Fruit fly (Drosophila melanogaster) whole organism, embryonic: Measurements from ENCODE around the gene Osi6.

Experiments
- Adf1 ChIP-seq: fragments of 200-800 bp; sonication (Bioruptor generic); IDR thresholded peaks from 2 replicates; pipeline ENCODE4 v1.3.6; 2022; ENCODE audit warnings: missing biosample characterization, missing genetic modification characterization
- Atf6 ChIP-seq: fragments of 200-800 bp; sonication (Bioruptor generic); IDR thresholded peaks from 2 replicates; pipeline ENCODE4 v1.3.6; 2022; ENCODE audit warnings: missing biosample characterization, missing genetic modification characterization
- CG10959 ChIP-seq: fragments of 200-800 bp; sonication (Bioruptor generic); IDR thresholded peaks from 2 replicates; pipeline ENCODE4 v1.3.6; 2022; ENCODE audit warnings: missing biosample characterization, missing genetic modification characterization
- CG14441 ChIP-seq: fragments of 200-800 bp; sonication (Bioruptor generic); IDR thresholded peaks from 2 replicates; pipeline ENCODE4 v1.3.6; 2022; ENCODE audit warnings: missing biosample characterization, missing genetic modification characterization
- CG17829 ChIP-seq: fragments of 200-800 bp; optimal IDR thresholded peaks from 2 replicates; lab custom pipeline; 2019; ENCODE audit warnings: missing biosample characterization, mild to moderate bottlenecking, missing genetic modification characterization, moderate library complexity
- CG30431 ChIP-seq: fragments of 200-800 bp; sonication (Bioruptor generic); optimal IDR thresholded peaks from 2 replicates; lab custom pipeline; 2017; ENCODE audit warnings: missing biosample characterization, missing genetic modification characterization
- CG34376 ChIP-seq: fragments of 200-800 bp; sonication (Bioruptor generic); optimal IDR thresholded peaks from 2 replicates; lab custom pipeline; 2018; ENCODE audit warnings: missing biosample characterization, mild to moderate bottlenecking, missing genetic modification characterization
- CG5180 ChIP-seq: fragments of 200-800 bp; sonication (Bioruptor generic); optimal IDR thresholded peaks from 3 replicates; lab custom pipeline; 2017; ENCODE audit warnings: missing biosample characterization, missing genetic modification characterization, mild to moderate bottlenecking, moderate library complexity, missing genetic modification reagents
- CG6175 ChIP-seq: fragments of 200-800 bp; sonication (Bioruptor generic); IDR thresholded peaks from 3 replicates; pipeline ENCODE4 v1.3.6; 2022; ENCODE audit warnings: missing biosample characterization, missing genetic modification characterization
- CG8089 ChIP-seq: fragments of 200-800 bp; sonication (Bioruptor generic); optimal IDR thresholded peaks from 3 replicates; lab custom pipeline; 2016; ENCODE audit warnings: missing biosample characterization, missing genetic modification characterization
- CG8478 ChIP-seq: fragments of >200 bp; optimal IDR thresholded peaks from 2 replicates; lab custom pipeline; 2018
- CG8765 ChIP-seq: fragments of 200-800 bp; sonication (Bioruptor generic); IDR thresholded peaks from 2 replicates; pipeline ENCODE4 v1.3.6; 2022; ENCODE audit warnings: missing biosample characterization, missing genetic modification characterization
- CG9797 ChIP-seq: fragments of 200-800 bp; sonication (Bioruptor generic); optimal IDR thresholded peaks from 3 replicates; lab custom pipeline; 2018; ENCODE audit warnings: missing biosample characterization, mild to moderate bottlenecking, missing genetic modification characterization
- Deaf1 ChIP-seq: fragments of 200-800 bp; optimal IDR thresholded peaks from 3 replicates; lab custom pipeline; 2019; ENCODE audit warnings: missing biosample characterization, mild to moderate bottlenecking, missing genetic modification characterization, moderate library complexity
- Dfd ChIP-seq, 2 experiments: fragments of >200 bp; optimal IDR thresholded peaks; 2 replicates each; lab custom pipeline; 2017; ENCODE audit warnings: missing biosample characterization in 2 of 2, missing genetic modification characterization in 2 of 2
- Ets65A ChIP-seq: fragments of 200-800 bp; sonication (Bioruptor generic); peaks from one replicate; lab custom pipeline; 2016; ENCODE audit warnings: missing biosample characterization, missing genetic modification characterization
- Hand ChIP-seq: fragments of 200-800 bp; sonication (Bioruptor generic); optimal IDR thresholded peaks from 2 replicates; lab custom pipeline; 2017; ENCODE audit warnings: mild to moderate bottlenecking, missing biosample characterization, missing genetic modification reagents, missing genetic modification characterization
- Hmr ChIP-seq: fragments of 200-800 bp; sonication (Bioruptor generic); optimal IDR thresholded peaks from 3 replicates; lab custom pipeline; 2017; ENCODE audit warnings: mild to moderate bottlenecking, missing biosample characterization, missing genetic modification reagents, missing genetic modification characterization
- Lpt ChIP-seq: fragments of >200 bp; optimal IDR thresholded peaks from 2 replicates; lab custom pipeline; 2018; ENCODE audit warnings: missing biosample characterization, missing genetic modification characterization
- Oaz ChIP-seq: fragments of 200-800 bp; sonication (Bioruptor generic); IDR thresholded peaks from 2 replicates; pipeline ENCODE4 v1.3.6; 2022; ENCODE audit warnings: missing biosample characterization, missing genetic modification characterization
- Oli ChIP-seq: fragments of 200-800 bp; sonication (Bioruptor generic); optimal IDR thresholded peaks from 2 replicates; lab custom pipeline; 2018; ENCODE audit warnings: missing biosample characterization, mild to moderate bottlenecking, missing genetic modification characterization, moderate library complexity
- Ptx1 ChIP-seq: fragments of 200-800 bp; sonication (Bioruptor generic); IDR thresholded peaks from 2 replicates; pipeline ENCODE4 v1.3.6; 2022; ENCODE audit warnings: missing biosample characterization, missing genetic modification characterization
- Sry-β ChIP-seq: fragments of 200-800 bp; sonication (Bioruptor generic); optimal IDR thresholded peaks from 2 replicates; lab custom pipeline; 2018; ENCODE audit warnings: missing biosample characterization, mild to moderate bottlenecking, missing genetic modification characterization, moderate library complexity
- Tbp ChIP-seq: fragments of >200 bp; optimal IDR thresholded peaks from 2 replicates; lab custom pipeline; 2018; ENCODE audit warnings: missing biosample characterization, missing genetic modification characterization
- ac ChIP-seq: fragments of 200-800 bp; sonication (Bioruptor generic); optimal IDR thresholded peaks from 3 replicates; lab custom pipeline; 2017; ENCODE audit warnings: missing biosample characterization, mild to moderate bottlenecking, missing genetic modification characterization
- ase ChIP-seq: fragments of 200-800 bp; sonication (Bioruptor generic); IDR thresholded peaks from 3 replicates; pipeline ENCODE4 v1.3.6; 2022; ENCODE audit warnings: missing biosample characterization, missing genetic modification characterization
- ci ChIP-seq: fragments of 200-800 bp; sonication (Bioruptor generic); IDR thresholded peaks from 3 replicates; pipeline ENCODE4 v1.3.6; 2022; ENCODE audit warnings: missing biosample characterization, missing genetic modification characterization
- crol ChIP-seq: fragments of 200-800 bp; sonication (Bioruptor generic); IDR thresholded peaks from 2 replicates; pipeline ENCODE4 v1.3.6; 2022; ENCODE audit warnings: missing biosample characterization, missing genetic modification characterization
- inv ChIP-seq: fragments of 200-800 bp; sonication (Bioruptor generic); IDR thresholded peaks from 2 replicates; pipeline ENCODE4 v1.3.6; 2022; ENCODE audit warnings: missing biosample characterization, missing genetic modification characterization; ENCODE audit not compliant: partially characterized antibody
- jigr1 ChIP-seq: fragments of 200-800 bp; sonication (Bioruptor generic); IDR thresholded peaks from 3 replicates; pipeline ENCODE4 v1.3.6; 2022; ENCODE audit warnings: missing biosample characterization, missing genetic modification characterization
- luna ChIP-seq: fragments of 200-800 bp; sonication (Bioruptor generic); optimal IDR thresholded peaks from 2 replicates; lab custom pipeline; 2016; ENCODE audit warnings: missing biosample characterization, missing genetic modification characterization
- run ChIP-seq: fragments of 200-800 bp; sonication (Bioruptor generic); optimal IDR thresholded peaks from 3 replicates; lab custom pipeline; 2018; ENCODE audit warnings: missing biosample characterization, mild to moderate bottlenecking, missing genetic modification characterization
- vvl ChIP-seq: fragments of 200-800 bp; sonication (Bioruptor generic); IDR thresholded peaks from 2 replicates; pipeline ENCODE4 v1.3.6; 2022; ENCODE audit warnings: missing biosample characterization, missing genetic modification characterization

Gene Osi6

dm6 chr3R:6254875-6255274 lies 20.4 kb downstream of the Osi6 start, which contains the start of gene Osi8:
Osi8 (plus strand) TSS chr3R:6255175.
- peak; percentile 33 for TF ChIP-seq Ets65A (GFP tag; lab: Kevin White, UChicago)
- TF ChIP-seq Atf6 (GFP tag; lab: Robert Waterston, UW) = no peak

dm6 chr3R:6259837-6260236 lies 25.3 kb downstream of the Osi6 start, which contains the start of gene Osi9:
Osi9 (plus strand) TSS chr3R:6260211.
- 0 out of 2 replicates have a peak, but pooled peaks have one; percentile 25 for TF ChIP-seq vvl (GFP tag; lab: Robert Waterston, UW)
- 0 out of 3 replicates have a peak, but pooled peaks have one; percentile 18 for TF ChIP-seq CG6175 (GFP tag; lab: Robert Waterston, UW)
- no peak for TF ChIP-seq CG30431 (GFP tag; lab: Kevin White, UChicago)
- no peak for TF ChIP-seq Dfd (GFP tag; optimal IDR thresholded peaks at IDR 0.05; lab: Kevin White, UChicago)
- peak; percentile 33 for TF ChIP-seq CG5180 (GFP tag; lab: Kevin White, UChicago)
- no peak for TF ChIP-seq ac (GFP tag; lab: Kevin White, UChicago)
- TF ChIP-seq Lpt = no peak
- no peak for TF ChIP-seq CG17829
- 0 out of 2 replicates have a peak, but pooled peaks have one; percentile 27 for TF ChIP-seq crol (GFP tag; lab: Robert Waterston, UW)
- TF ChIP-seq CG8765 (GFP tag; lab: Robert Waterston, UW) = no peak
- no peak for TF ChIP-seq run
- peak; percentile 88 for TF ChIP-seq Deaf1
- 0 out of 3 replicates have a peak, but pooled peaks have one; percentile 13 for TF ChIP-seq ci (GFP tag; lab: Robert Waterston, UW)
- TF ChIP-seq jigr1 (GFP tag; lab: Robert Waterston, UW) = no peak
- no peak for TF ChIP-seq CG14441 (GFP tag; lab: Robert Waterston, UW)
- TF ChIP-seq Ets65A (GFP tag; lab: Kevin White, UChicago) = peak; percentile 40
- peak; percentile 38 for TF ChIP-seq Adf1 (GFP tag; lab: Robert Waterston, UW)

- no peak for TF ChIP-seq Oaz (GFP tag; lab: Robert Waterston, UW)
- no peak for TF ChIP-seq Hand (GFP tag; lab: Kevin White, UChicago)
- no peak for TF ChIP-seq inv (GFP tag; lab: Robert Waterston, UW)
- no peak for TF ChIP-seq jigr1 (GFP tag; lab: Robert Waterston, UW)
Measured at dm6 chr3R:6263658-6264057, 29.1 kb downstream of the Osi6 start, which contains the start of gene Osi10a. Osi10a (plus strand) TSS chr3R:6263958.

- no peak for TF ChIP-seq Ptx1 (GFP tag; lab: Robert Waterston, UW)
- TF ChIP-seq CG10959 = no peak
- no peak for TF ChIP-seq CG8478
- no peak for TF ChIP-seq Tbp (GFP tag; lab: Kevin White, UChicago)
- TF ChIP-seq Ets65A (GFP tag; lab: Kevin White, UChicago) = peak; percentile 6
- TF ChIP-seq ase (GFP tag; lab: Robert Waterston, UW) = no peak
Measured at dm6 chr3R:6265890-6266289, 31.4 kb downstream of the Osi6 start, which contains the start of gene Osi10b. Osi10b (plus strand) TSS chr3R:6266190.

- TF ChIP-seq luna (GFP tag; lab: Kevin White, UChicago) (no peak), CG8089 (GFP tag; lab: Kevin White, UChicago) (no peak)
Measured at dm6 chr3R:6268657-6269056, 34.1 kb downstream of the Osi6 start, which contains the start of gene Osi11. Osi11 (minus strand) TSS chr3R:6268757.

dm6 chr3R:6269986-6270385 lies 35.5 kb downstream of the Osi6 start:
- TF ChIP-seq Ets65A (GFP tag; lab: Kevin White, UChicago) = peak; percentile 71
- no peak for TF ChIP-seq Oli (tag; lab: Kevin White, UChicago)
- TF ChIP-seq CG34376 = no peak

dm6 chr3R:6278231-6278630 lies 43.7 kb downstream of the Osi6 start, which contains the start of gene Osi12:
Osi12 (plus strand) TSS chr3R:6278531.
- no peak for TF ChIP-seq Hmr (GFP tag; lab: Kevin White, UChicago)
- TF ChIP-seq Deaf1 = peak; percentile 54
- TF ChIP-seq CG9797 (GFP tag; lab: Kevin White, UChicago) = no peak
- TF ChIP-seq Sry-β = peak; percentile 79
